Worm (Caenorhabditis elegans) whole organism, L4 larva: ENCODE results near the gene F59B2.12.

Experiments
- F10B5.3 ChIP-seq: sonication (generic microtip); optimal IDR thresholded peaks from 2 replicates; lab custom pipeline; 2016; ENCODE audit warnings: mild to moderate bottlenecking, missing genetic modification characterization, missing compliant biosample characterization
- F37D6.2 ChIP-seq: sonication (generic microtip); optimal IDR thresholded peaks from 2 replicates; lab custom pipeline; 2016; ENCODE audit warnings: mild to moderate bottlenecking, missing genetic modification characterization, missing compliant biosample characterization
- Y105C5A.15 ChIP-seq: fragments of 200-800 bp; sonication (Bioruptor generic); IDR thresholded peaks from 2 replicates; pipeline ENCODE4 v1.3.6; 2022; ENCODE audit warnings: missing genetic modification characterization, missing compliant biosample characterization
- Y48G9A.11 ChIP-seq: fragments of 200-800 bp; sonication (Bioruptor generic); IDR thresholded peaks from 2 replicates; pipeline ENCODE4 v1.3.6; 2022; ENCODE audit warnings: missing genetic modification reagents, missing genetic modification characterization, missing compliant biosample characterization
- aha-1 ChIP-seq: fragments of 150-350 bp; peaks from one replicate; lab custom pipeline; 2014; ENCODE audit warnings: missing biosample characterization, missing genetic modification characterization
- aly-2 ChIP-seq: sonication (generic microtip); optimal IDR thresholded peaks from 2 replicates; lab custom pipeline; 2018; ENCODE audit warnings: missing biosample characterization, missing genetic modification characterization
- ama-1 ChIP-seq: fragments of 150-350 bp; optimal IDR thresholded peaks from 2 replicates; lab custom pipeline; 2014; ENCODE audit warnings: inconsistent platforms, mixed read lengths
- attf-4 ChIP-seq: sonication (generic microtip); optimal IDR thresholded peaks from 3 replicates; lab custom pipeline; 2017; ENCODE audit warnings: missing biosample characterization, missing genetic modification characterization
- ceh-20 ChIP-seq: fragments of 200-800 bp; sonication (Bioruptor generic); IDR thresholded peaks from 2 replicates; pipeline ENCODE4 v1.3.6; 2022; ENCODE audit warnings: missing genetic modification reagents, missing genetic modification characterization, missing compliant biosample characterization
- ces-1 ChIP-seq: fragments of 150-350 bp; sonication (generic microtip); optimal IDR thresholded peaks from 4 replicates; lab custom pipeline; 2014; ENCODE audit warnings: missing biosample characterization, missing genetic modification reagents, missing genetic modification characterization
- daf-12 ChIP-seq: fragments of 150-350 bp; optimal IDR thresholded peaks from 2 replicates; lab custom pipeline; 2014; ENCODE audit warnings: missing biosample characterization, missing genetic modification reagents, missing genetic modification characterization
- dmd-6 ChIP-seq: fragments of 200-800 bp; sonication (Bioruptor generic); IDR thresholded peaks from 2 replicates; pipeline ENCODE4 v1.3.6; 2022; ENCODE audit warnings: missing genetic modification reagents, missing genetic modification characterization, missing compliant biosample characterization
- duxl-1 ChIP-seq: sonication (generic microtip); optimal IDR thresholded peaks from 2 replicates; lab custom pipeline; 2016; ENCODE audit warnings: mild to moderate bottlenecking, missing genetic modification characterization, moderate library complexity, missing compliant biosample characterization; ENCODE audit not compliant: poor library complexity
- dve-1 ChIP-seq: sonication (generic microtip); optimal IDR thresholded peaks from 2 replicates; lab custom pipeline; 2017; ENCODE audit warnings: antibody characterized with exemption, mild to moderate bottlenecking, missing genetic modification characterization, missing compliant biosample characterization; ENCODE audit not compliant: insufficient read depth
- egl-43 ChIP-seq: fragments of 200-800 bp; sonication (Bioruptor generic); IDR thresholded peaks from 2 replicates; pipeline ENCODE4 v1.3.6; 2022; ENCODE audit warnings: missing genetic modification reagents, missing genetic modification characterization, missing compliant biosample characterization
- fkh-10 ChIP-seq: fragments of 150-350 bp; optimal IDR thresholded peaks from 2 replicates; lab custom pipeline; 2014; ENCODE audit warnings: missing biosample characterization, missing genetic modification reagents, missing genetic modification characterization
- fos-1 ChIP-seq: fragments of 150-350 bp; optimal IDR thresholded peaks from 2 replicates; lab custom pipeline; 2014; ENCODE audit warnings: missing biosample characterization, missing genetic modification characterization
- hlh-11 ChIP-seq: fragments of 200-800 bp; sonication (Bioruptor generic); optimal IDR thresholded peaks from 2 replicates; lab custom pipeline; 2018; ENCODE audit warnings: mild to moderate bottlenecking, missing genetic modification characterization, missing compliant biosample characterization
- hlh-30 ChIP-seq: sonication (generic microtip); optimal IDR thresholded peaks from 2 replicates; lab custom pipeline; 2017; ENCODE audit warnings: antibody characterized with exemption, mild to moderate bottlenecking, missing genetic modification characterization, missing compliant biosample characterization; ENCODE audit not compliant: insufficient read depth
- hmg-1.1 ChIP-seq: fragments of 200-800 bp; sonication (Bioruptor generic); IDR thresholded peaks from 2 replicates; pipeline ENCODE4 v1.3.6; 2022; ENCODE audit warnings: missing genetic modification reagents, missing genetic modification characterization, missing compliant biosample characterization
- jun-1 ChIP-seq: fragments of 150-350 bp; optimal IDR thresholded peaks from 2 replicates; lab custom pipeline; 2014; ENCODE audit warnings: missing biosample characterization, missing genetic modification reagents, missing genetic modification characterization
- lim-7 ChIP-seq: fragments of 200-800 bp; sonication (Bioruptor generic); IDR thresholded peaks from 2 replicates; pipeline ENCODE4 v1.3.6; 2022; ENCODE audit warnings: missing genetic modification characterization, missing compliant biosample characterization
- lin-29 ChIP-seq: fragments of 200-800 bp; sonication (Bioruptor generic); IDR thresholded peaks from 2 replicates; pipeline ENCODE4 v1.3.6; 2022; ENCODE audit warnings: missing genetic modification reagents, missing genetic modification characterization, missing compliant biosample characterization
- lin-38 ChIP-seq: fragments of 200-800 bp; sonication (Bioruptor generic); IDR thresholded peaks from 2 replicates; pipeline ENCODE4 v1.3.6; 2022; ENCODE audit warnings: missing genetic modification reagents, missing genetic modification characterization, missing compliant biosample characterization
- lin-39 ChIP-seq: fragments of 150-350 bp; optimal IDR thresholded peaks from 2 replicates; lab custom pipeline; 2014; ENCODE audit warnings: missing biosample characterization, missing genetic modification reagents, missing genetic modification characterization
- lsy-2 ChIP-seq, 2 experiments: fragments of 150-350 bp in 1 of 2; sonication (generic microtip) in 1 of 2; optimal IDR thresholded peaks; 2 replicates each; lab custom pipeline; 2014 to 2017; ENCODE audit warnings: missing biosample characterization in 2 of 2, missing genetic modification characterization in 2 of 2
- mdl-1 ChIP-seq, 2 experiments: fragments of 150-350 bp in 1 of 2; sonication (generic microtip) in 1 of 2; optimal IDR thresholded peaks; 2 replicates each; lab custom pipeline; 2014 to 2017; ENCODE audit warnings: missing biosample characterization in 2 of 2, missing genetic modification characterization in 2 of 2
- mdt-29 ChIP-seq: fragments of 200-800 bp; sonication (Bioruptor generic); IDR thresholded peaks from 2 replicates; pipeline ENCODE4 v1.3.6; 2022; ENCODE audit warnings: missing genetic modification reagents, missing genetic modification characterization, missing compliant biosample characterization
- mxl-2 ChIP-seq: fragments of 200-800 bp; sonication (Bioruptor generic); conservative IDR thresholded peaks from 2 replicates; pipeline ENCODE4 v1.3.6; 2022; ENCODE audit warnings: missing genetic modification reagents, missing genetic modification characterization, missing compliant biosample characterization
- mxl-3 ChIP-seq: fragments of 200-800 bp; sonication (Bioruptor generic); optimal IDR thresholded peaks from 2 replicates; lab custom pipeline; 2018; ENCODE audit warnings: mild to moderate bottlenecking, missing genetic modification characterization, missing compliant biosample characterization
- nhr-11 ChIP-seq: fragments of 150-350 bp; optimal IDR thresholded peaks from 2 replicates; lab custom pipeline; 2014; ENCODE audit warnings: missing biosample characterization, missing genetic modification characterization
- nhr-25 ChIP-seq: sonication (generic microtip); optimal IDR thresholded peaks from 2 replicates; lab custom pipeline; 2017; ENCODE audit warnings: missing genetic modification characterization, mild to moderate bottlenecking, missing compliant biosample characterization, antibody characterized with exemption, moderate library complexity, borderline replicate concordance; ENCODE audit not compliant: insufficient read depth
- nhr-28 ChIP-seq: fragments of 150-350 bp; optimal IDR thresholded peaks from 2 replicates; lab custom pipeline; 2014; ENCODE audit warnings: missing biosample characterization, missing genetic modification characterization
- nhr-41 ChIP-seq: fragments of 200-800 bp; sonication (Bioruptor generic); IDR thresholded peaks from 2 replicates; pipeline ENCODE4 v1.3.6; 2022; ENCODE audit warnings: missing genetic modification reagents, missing genetic modification characterization, missing compliant biosample characterization
- nhr-48 ChIP-seq: sonication (generic microtip); optimal IDR thresholded peaks from 2 replicates; lab custom pipeline; 2016; ENCODE audit warnings: mild to moderate bottlenecking, missing genetic modification characterization, missing compliant biosample characterization
- nhr-6 ChIP-seq: fragments of 150-350 bp; optimal IDR thresholded peaks from 2 replicates; lab custom pipeline; 2014; ENCODE audit warnings: missing biosample characterization, missing genetic modification characterization
- nhr-76 ChIP-seq: fragments of 150-350 bp; optimal IDR thresholded peaks from 2 replicates; lab custom pipeline; 2014; ENCODE audit warnings: missing biosample characterization, missing genetic modification characterization
- nhr-77 ChIP-seq: fragments of 150-350 bp; optimal IDR thresholded peaks from 2 replicates; lab custom pipeline; 2014; ENCODE audit warnings: missing biosample characterization, missing genetic modification characterization
- php-3 ChIP-seq: fragments of 200-800 bp; sonication (Bioruptor generic); IDR thresholded peaks from 2 replicates; pipeline ENCODE4 v1.3.6; 2022; ENCODE audit warnings: missing genetic modification reagents, missing genetic modification characterization, missing compliant biosample characterization
- pqm-1 ChIP-seq: sonication (generic microtip); optimal IDR thresholded peaks from 2 replicates; lab custom pipeline; 2017; ENCODE audit warnings: missing biosample characterization, missing genetic modification characterization
- rbr-2 ChIP-seq: sonication (generic microtip); optimal IDR thresholded peaks from 2 replicates; lab custom pipeline; 2016; ENCODE audit warnings: missing genotype, missing genetic modification characterization, missing compliant biosample characterization
- saeg-2 ChIP-seq: fragments of 200-800 bp; sonication (Bioruptor generic); IDR thresholded peaks from 2 replicates; pipeline ENCODE4 v1.3.6; 2022; ENCODE audit warnings: missing genetic modification reagents, missing genetic modification characterization, missing compliant biosample characterization
- unc-39 ChIP-seq: sonication (generic microtip); optimal IDR thresholded peaks from 2 replicates; lab custom pipeline; 2017; ENCODE audit warnings: missing biosample characterization, missing genetic modification characterization
- unc-62 ChIP-seq, 3 experiments: fragments of 150-350 bp in 1 of 3; sonication (generic microtip); optimal IDR thresholded peaks in 2 of 3; peaks in 1 of 3; 1 replicate in 1 of 3; 2 replicates in 2 of 3; lab custom pipeline; 2014 to 2017; ENCODE audit warnings: missing biosample characterization in 3 of 3, missing genetic modification characterization in 3 of 3, missing genetic modification reagents in 3 of 3, missing genotype in 1 of 3
- vab-7 ChIP-seq: fragments of 200-800 bp; sonication (Bioruptor generic); IDR thresholded peaks from 2 replicates; pipeline ENCODE4 v1.3.6; 2022; ENCODE audit warnings: missing genetic modification reagents, missing genetic modification characterization, missing compliant biosample characterization
- zfp-2 ChIP-seq: sonication (generic microtip); optimal IDR thresholded peaks from 2 replicates; lab custom pipeline; 2016; ENCODE audit warnings: mild to moderate bottlenecking, missing genetic modification characterization, missing compliant biosample characterization
- zfp-3 ChIP-seq: fragments of 200-800 bp; sonication (Bioruptor generic); conservative IDR thresholded peaks from 2 replicates; pipeline ENCODE4 v1.3.6; 2022; ENCODE audit warnings: missing genetic modification reagents, missing genetic modification characterization, missing compliant biosample characterization
- ztf-11 ChIP-seq: fragments of 150-350 bp; optimal IDR thresholded peaks from 2 replicates; lab custom pipeline; 2014; ENCODE audit warnings: missing biosample characterization, missing genetic modification characterization
- ztf-7 ChIP-seq: fragments of 150-350 bp; optimal IDR thresholded peaks from 2 replicates; lab custom pipeline; 2014; ENCODE audit warnings: missing biosample characterization, missing genetic modification characterization

Gene F59B2.12

ce11 chrIII:8985461-8985860, 31.9 kb upstream of the F59B2.12 start:
- TF ChIP-seq Y48G9A.11 (GFP tag; lab: Robert Waterston, UW) (no peak), nhr-11 (tag; lab: Kevin White, UChicago) (no peak), php-3 (no peak)

- peak; percentile 75 for TF ChIP-seq hlh-11
- TF ChIP-seq F37D6.2 (tag; lab: Kevin White, UChicago), result no peak
- TF ChIP-seq fkh-10, result no peak
- TF ChIP-seq lin-39 (tag; lab: Kevin White, UChicago), result no peak
- TF ChIP-seq pqm-1, result peak; percentile 50
- TF ChIP-seq duxl-1 (tag; lab: Kevin White, UChicago), result no peak
- no peak for TF ChIP-seq aly-2
- no peak for TF ChIP-seq saeg-2
- no peak for TF ChIP-seq ama-1
- no peak for TF ChIP-seq unc-39 (tag; lab: Kevin White, UChicago)
- peak in 1 of 2 experiments; percentile 61 for TF ChIP-seq mdl-1 (tag; optimal IDR thresholded peaks at IDR 0.05; lab: Kevin White, UChicago)
- TF ChIP-seq aha-1 (tag; lab: Kevin White, UChicago), result no peak
- TF ChIP-seq egl-43, result no peak
- TF ChIP-seq ztf-11, result no peak
- TF ChIP-seq dve-1 (tag; lab: Kevin White, UChicago), result peak; percentile 39
- no peak for TF ChIP-seq mxl-2 (GFP tag; lab: Robert Waterston, UW)
- TF ChIP-seq fos-1, result no peak
- TF ChIP-seq nhr-76 (tag; lab: Kevin White, UChicago), result no peak
- TF ChIP-seq nhr-77, result no peak
- TF ChIP-seq hmg-1.1 (GFP tag; lab: Robert Waterston, UW), result no peak
- TF ChIP-seq mxl-3 (GFP tag; lab: Kevin White, UChicago), result peak; percentile 3
- TF ChIP-seq ces-1 (GFP tag; lab: Kevin White, UChicago), result no peak
- no peak for TF ChIP-seq daf-12 (tag; lab: Kevin White, UChicago)
- no peak for TF ChIP-seq F10B5.3 (tag; lab: Kevin White, UChicago)
- TF ChIP-seq mdt-29, result no peak
- TF ChIP-seq ztf-7 (tag; lab: Kevin White, UChicago), result no peak
- no peak for TF ChIP-seq zfp-3 (GFP tag; lab: Robert Waterston, UW)
- TF ChIP-seq nhr-25 (tag; lab: Kevin White, UChicago), result no peak
- peak; percentile 76 for TF ChIP-seq hlh-30 (tag; lab: Kevin White, UChicago)
- no peak for TF ChIP-seq ceh-20 (GFP tag; lab: Robert Waterston, UW)
- TF ChIP-seq nhr-41, result no peak
- TF ChIP-seq Y105C5A.15 (GFP tag; lab: Robert Waterston, UW), result no peak
- no peak for TF ChIP-seq lin-38
- no peak for TF ChIP-seq attf-4 (tag; lab: Kevin White, UChicago)
- TF ChIP-seq nhr-28 (tag; lab: Kevin White, UChicago), result peak; percentile 69
- no peak for TF ChIP-seq lim-7 (GFP tag; lab: Robert Waterston, UW)
- peak; percentile 27; the same call in 1 of the 2 replicates for TF ChIP-seq dmd-6 (GFP tag; lab: Robert Waterston, UW)
- no peak for TF ChIP-seq lin-29 (GFP tag; lab: Robert Waterston, UW)
- TF ChIP-seq jun-1 (tag; lab: Kevin White, UChicago), result no peak
- TF ChIP-seq nhr-6 (tag; lab: Kevin White, UChicago), result no peak
- TF ChIP-seq lsy-2 (tag; optimal IDR thresholded peaks at IDR 0.05; lab: Kevin White, UChicago), result peak in 1 of 2 experiments; percentile 20
- peak in 1 of 2 experiments; percentile 86 for TF ChIP-seq unc-62 (GFP tag; optimal IDR thresholded peaks at IDR 0.05 in 1 of 2; lab: Kevin White, UChicago)
- TF ChIP-seq unc-62 (tag; optimal IDR thresholded peaks at IDR 0.05; lab: Kevin White, UChicago), result no peak
- TF ChIP-seq nhr-48, result peak; percentile 22
- no peak for TF ChIP-seq rbr-2 (tag; lab: Kevin White, UChicago)
- no peak for TF ChIP-seq vab-7
- TF ChIP-seq zfp-2 (tag; lab: Kevin White, UChicago), result no peak
Observed at ce11 chrIII:8985965-8986364, 31.4 kb upstream of the F59B2.12 start.
